Worm (Caenorhabditis elegans): ENCODE measurements around the gene gspd-1.
"Not testable (repeated sequence)": the region's sequence is repeated elsewhere in the genome, so short reads cannot be mapped to it uniquely, and the experiment has no call there.

The gspd-1 gene

DNA sequence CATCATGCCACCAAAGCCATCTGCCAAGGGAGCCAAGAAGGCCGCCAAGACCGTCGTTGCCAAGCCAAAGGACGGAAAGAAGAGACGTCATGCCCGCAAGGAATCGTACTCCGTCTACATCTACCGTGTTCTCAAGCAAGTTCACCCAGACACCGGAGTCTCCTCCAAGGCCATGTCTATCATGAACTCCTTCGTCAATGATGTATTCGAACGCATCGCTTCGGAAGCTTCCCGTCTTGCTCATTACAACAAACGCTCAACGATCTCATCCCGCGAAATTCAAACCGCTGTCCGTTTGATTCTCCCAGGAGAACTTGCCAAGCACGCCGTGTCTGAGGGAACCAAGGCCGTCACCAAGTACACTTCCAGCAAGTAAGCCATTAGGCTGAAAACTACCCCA is 7.5 kb downstream of the gspd-1 start, which contains the start of gene his-48:
his-48 (plus strand) TSS at position 5 of the 400 bp plus-strand sequence.
- TF ChIP-seq fkh-10 (GFP tag; optimal IDR thresholded peaks at IDR 0.05); skn-1 (tag; optimal IDR thresholded peaks at IDR 0.05); unc-86 (tag; optimal IDR thresholded peaks at IDR 0.05): not testable (repeated sequence)

DNA sequence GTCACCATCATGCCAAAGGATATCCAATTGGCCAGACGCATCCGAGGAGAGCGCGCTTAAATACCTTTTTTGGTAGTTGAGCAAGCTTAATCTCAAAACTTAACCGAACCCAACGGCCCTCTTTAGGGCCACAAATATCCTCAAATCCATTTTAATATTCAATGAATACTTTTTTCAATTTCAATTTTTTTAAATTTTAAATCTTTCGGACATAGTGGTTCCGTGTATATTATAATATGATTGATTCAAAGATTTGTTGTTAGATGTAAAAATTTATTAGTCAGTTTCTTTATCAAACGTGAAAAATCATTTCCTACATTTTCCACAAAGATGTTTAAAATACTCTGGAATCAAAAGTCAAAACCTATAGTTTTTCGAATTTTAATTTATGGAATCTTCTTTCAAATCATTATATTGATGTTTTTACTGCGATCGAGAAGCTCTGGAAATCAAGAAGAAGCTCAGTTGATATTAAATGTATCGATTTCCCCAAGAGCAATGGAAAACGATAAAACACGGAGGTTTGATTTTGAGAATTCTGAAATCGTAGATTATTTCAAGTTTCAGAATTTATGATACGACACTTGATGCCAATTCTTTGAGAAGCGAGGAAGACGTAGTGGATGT is 9.8 kb downstream of the gspd-1 start, which contains the start of gene B0035.21:
B0035.21 (plus strand) TSS at position 322 of the 627 bp plus-strand sequence.
- TF ChIP-seq efl-1 (optimal IDR thresholded peaks at IDR 0.05): no peak
- TF ChIP-seq efl-1 (GFP tag; optimal IDR thresholded peaks at IDR 0.05 in 1 of 2): peak in 1 of 2 experiments; percentile 59
- TF ChIP-seq C34B4.2 (tag; optimal IDR thresholded peaks at IDR 0.05): no peak
- TF ChIP-seq C04F5.9 (tag; optimal IDR thresholded peaks at IDR 0.05): no peak
- TF ChIP-seq alr-1 (tag; optimal IDR thresholded peaks at IDR 0.05; ENCODE audit: borderline replicate concordance): no peak
- no peak for TF ChIP-seq ceh-90 (tag; optimal IDR thresholded peaks at IDR 0.05)

DNA sequence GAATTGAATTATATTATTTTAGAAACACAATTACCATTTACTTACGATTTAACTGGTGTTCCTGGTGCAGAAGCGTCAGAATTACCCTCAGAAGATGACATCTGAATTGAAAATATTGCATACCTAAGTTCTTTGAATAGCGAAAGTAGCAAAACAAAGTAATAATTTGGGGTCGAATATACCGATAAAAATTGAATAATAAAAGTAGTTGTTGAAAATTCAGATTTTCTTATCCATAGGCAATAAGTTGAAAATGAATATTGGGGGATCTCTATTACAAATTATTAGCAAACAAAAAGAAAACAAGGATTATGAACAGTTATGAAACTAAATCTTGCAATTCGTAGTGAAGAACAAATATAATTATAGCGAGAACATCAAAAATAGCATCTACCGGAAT is 12.1 kb downstream of the gspd-1 start, which contains the start of gene leo-1:
leo-1 (minus strand) TSS at position 101 of the 400 bp plus-strand sequence.
- TF ChIP-seq lin-35 (GFP tag; optimal IDR thresholded peaks at IDR 0.05) (no peak), ama-1 (optimal IDR thresholded peaks at IDR 0.05) (no peak), ztf-11 (tag; optimal IDR thresholded peaks at IDR 0.05) (no peak), ceh-63 (GFP tag; optimal IDR thresholded peaks at IDR 0.05) (no peak), fkh-8 (tag; optimal IDR thresholded peaks at IDR 0.05) (no peak), ceh-90 (tag; optimal IDR thresholded peaks at IDR 0.05) (no peak), nhr-28 (tag; optimal IDR thresholded peaks at IDR 0.05) (no peak)

DNA sequence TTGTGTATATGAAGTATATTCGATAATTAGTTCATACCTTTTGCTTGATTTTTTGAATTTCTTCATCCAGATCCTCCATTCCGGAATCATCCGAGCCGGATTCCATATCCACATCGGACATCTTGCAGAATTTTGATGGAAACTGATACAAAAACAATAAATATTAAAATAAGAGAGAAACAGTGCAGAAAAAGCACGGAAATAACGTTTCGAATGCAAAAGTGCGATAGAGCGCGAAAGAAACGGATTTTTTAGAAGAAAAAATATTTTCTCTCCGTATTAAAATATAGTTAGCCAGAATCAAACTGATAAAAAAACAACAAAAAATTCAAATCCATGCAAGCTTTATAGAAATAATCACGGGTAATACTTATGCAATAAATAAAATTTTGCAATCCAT is 15.5 kb downstream of the gspd-1 start, which contains the start of gene sart-3:
sart-3 (minus strand) TSS at position 219 of the 400 bp plus-strand sequence.
- no peak for TF ChIP-seq ceh-88 (GFP tag; IDR thresholded peaks at IDR 0.05)
- peak in 1 of 3 experiments; percentile 38 for TF ChIP-seq dpl-1 (GFP tag; optimal IDR thresholded peaks at IDR 0.05)
- TF ChIP-seq efl-1 (optimal IDR thresholded peaks at IDR 0.05): peak in 1 of 2 experiments; percentile 10
- TF ChIP-seq efl-1 (GFP tag; optimal IDR thresholded peaks at IDR 0.05 in 1 of 2): peak in 1 of 2 experiments; percentile 5
- peak; percentile 3 for TF ChIP-seq skn-1 (tag; optimal IDR thresholded peaks at IDR 0.05)
- TF ChIP-seq lin-35 (GFP tag; optimal IDR thresholded peaks at IDR 0.05): peak in 1 of 2 experiments; percentile 24

DNA sequence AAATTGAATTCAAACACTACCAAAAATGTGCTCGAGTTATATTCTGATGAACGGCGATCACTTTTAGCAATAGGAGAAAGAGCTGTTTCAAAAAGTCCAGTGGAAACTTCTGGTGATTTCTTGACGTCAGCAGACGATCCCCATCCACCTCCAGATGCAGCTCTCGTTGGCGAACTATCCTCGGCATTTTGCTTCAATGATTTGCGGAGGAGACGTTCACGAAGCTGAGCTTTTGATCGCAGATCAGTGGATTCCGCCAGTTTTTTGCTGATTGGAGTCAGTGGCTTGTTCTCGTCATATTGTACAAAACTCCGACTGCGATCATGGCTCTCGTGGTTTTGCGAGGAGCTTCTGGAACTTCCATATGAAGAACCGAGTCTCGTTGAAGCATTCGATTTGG is 19.0 kb downstream of the gspd-1 start:
- no peak for TF ChIP-seq skn-1 (tag; optimal IDR thresholded peaks at IDR 0.05)
- TF ChIP-seq Y116A8C.19 (tag; optimal IDR thresholded peaks at IDR 0.05; ENCODE audit: borderline replicate concordance): no peak
- TF ChIP-seq nhr-84 (tag; optimal IDR thresholded peaks at IDR 0.05): no peak
- TF ChIP-seq unc-98 (GFP tag; IDR thresholded peaks at IDR 0.05): no peak
- TF ChIP-seq ceh-63 (GFP tag; optimal IDR thresholded peaks at IDR 0.05): no peak
- no peak for TF ChIP-seq elt-3 (tag; optimal IDR thresholded peaks at IDR 0.05)

DNA sequence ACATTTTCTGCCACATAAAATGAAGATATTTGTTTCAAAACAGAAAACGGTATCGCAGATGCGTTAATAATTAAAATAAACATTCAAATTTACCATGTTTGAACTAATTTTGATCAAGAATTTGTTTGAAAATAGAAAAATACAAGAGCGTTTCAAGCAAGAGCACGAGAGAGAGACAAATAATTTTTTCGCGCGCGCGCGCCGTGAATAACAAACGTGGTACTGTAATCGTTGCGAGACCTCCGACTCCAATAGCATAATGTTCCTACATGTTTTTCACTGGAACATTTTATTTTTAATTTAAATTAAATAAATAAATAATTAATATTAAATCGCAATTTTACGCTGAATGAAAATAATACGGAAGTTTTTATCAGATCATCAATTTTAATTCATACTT is 19.8 kb downstream of the gspd-1 start, which contains the start of gene F54E12.2:
F54E12.2 (minus strand) TSS at position 164 of the 400 bp plus-strand sequence.
- TF ChIP-seq aha-1 (tag; optimal IDR thresholded peaks at IDR 0.05) (no peak), lin-13 (GFP tag; optimal IDR thresholded peaks at IDR 0.05) (no peak)

DNA sequence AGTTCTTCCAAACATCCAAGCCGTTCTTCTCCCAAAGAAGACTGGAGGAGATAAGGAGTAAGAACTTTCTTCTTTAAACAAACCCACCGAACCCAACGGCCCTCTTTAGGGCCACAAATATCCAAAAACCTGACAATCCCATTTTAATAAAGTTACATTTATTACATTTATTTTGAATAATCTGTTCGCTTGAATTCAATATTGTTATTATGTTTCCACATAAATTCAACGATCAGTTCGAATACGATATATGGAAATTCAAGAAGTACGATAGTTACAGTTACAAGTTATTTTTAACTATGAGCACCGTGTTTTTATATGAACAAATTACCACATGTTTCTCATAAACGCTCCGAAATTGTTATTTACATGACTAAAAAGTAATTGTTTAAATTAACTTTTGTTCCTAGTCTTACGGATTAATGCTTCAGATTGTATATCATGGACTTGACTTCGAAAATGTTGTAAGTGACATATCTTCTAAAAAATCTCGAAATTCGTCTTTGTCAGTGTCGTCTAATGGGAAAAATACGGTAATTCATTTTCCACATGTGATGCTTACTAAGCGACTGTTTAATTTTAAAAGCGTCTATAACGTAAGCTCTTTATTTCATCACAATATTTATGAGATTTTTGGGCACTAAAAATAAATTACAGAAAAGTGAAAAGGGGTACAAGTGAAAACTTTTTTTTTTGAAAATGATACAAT is 23.7 kb downstream of the gspd-1 start:
- TF ChIP-seq dsc-1 (tag; optimal IDR thresholded peaks at IDR 0.05): no peak
- TF ChIP-seq ama-1 (optimal IDR thresholded peaks at IDR 0.05): no peak
- TF ChIP-seq hpl-2 (GFP tag; optimal IDR thresholded peaks at IDR 0.05): no peak
- TF ChIP-seq blmp-1 (tag; optimal IDR thresholded peaks at IDR 0.05): no peak
- TF ChIP-seq lin-14 (GFP tag; optimal IDR thresholded peaks at IDR 0.05): no peak
- TF ChIP-seq swsn-7 (tag; optimal IDR thresholded peaks at IDR 0.05): no peak
